Worm (Caenorhabditis elegans) whole organism, late embryonic: Measurements from ENCODE around the gene srh-281.

ENCODE experiments used
- Y22D7AL.16 ChIP-seq: sonication (generic microtip); optimal IDR thresholded peaks from 2 replicates; lab custom pipeline; 2016; ENCODE audit warnings: missing genetic modification characterization, missing compliant biosample characterization
- ahr-1 ChIP-seq: sonication (generic microtip); optimal IDR thresholded peaks from 2 replicates; lab custom pipeline; 2016; ENCODE audit warnings: missing genetic modification characterization, missing compliant biosample characterization
- ama-1 ChIP-seq: fragments of 150-350 bp; optimal IDR thresholded peaks from 2 replicates; lab custom pipeline; 2014
- ceh-22 ChIP-seq: sonication (generic microtip); optimal IDR thresholded peaks from 2 replicates; lab custom pipeline; 2017; ENCODE audit warnings: missing biosample characterization, missing genetic modification characterization
- elt-2 ChIP-seq: sonication (generic microtip); optimal IDR thresholded peaks from 2 replicates; lab custom pipeline; 2016; ENCODE audit warnings: missing genetic modification reagents, missing genetic modification characterization, missing compliant biosample characterization
- hlh-6 ChIP-seq: sonication (generic microtip); optimal IDR thresholded peaks from 2 replicates; lab custom pipeline; 2016; ENCODE audit warnings: missing genotype, missing genetic modification characterization, missing compliant biosample characterization
- nfya-1 ChIP-seq: sonication (generic microtip); optimal IDR thresholded peaks from 2 replicates; lab custom pipeline; 2017; ENCODE audit warnings: missing genetic modification characterization, mild to moderate bottlenecking, missing compliant biosample characterization, antibody characterized with exemption, moderate library complexity
- pha-4 ChIP-seq: fragments of 150-350 bp; optimal IDR thresholded peaks from 2 replicates; lab custom pipeline; 2018; ENCODE audit warnings: missing biosample characterization, missing genetic modification reagents, missing genetic modification characterization
- pqm-1 ChIP-seq: sonication (generic microtip); optimal IDR thresholded peaks from 2 replicates; lab custom pipeline; 2016; ENCODE audit warnings: missing genetic modification characterization, missing compliant biosample characterization
- tbx-2 ChIP-seq: sonication (generic microtip); optimal IDR thresholded peaks from 2 replicates; lab custom pipeline; 2016; ENCODE audit warnings: missing genetic modification characterization, missing compliant biosample characterization
- unc-3 ChIP-seq, 2 experiments: fragments of 200-800 bp in 1 of 2; sonication (Bioruptor generic) in 1 of 2; sonication (generic microtip) in 1 of 2; conservative IDR thresholded peaks in 1 of 2; optimal IDR thresholded peaks in 1 of 2; 2 replicates each; pipeline versions ENCODE4 v1.3.6 to Lab custom; 2016 to 2022; ENCODE audit warnings: missing compliant biosample characterization in 2 of 2, missing genetic modification characterization in 2 of 2, missing genetic modification reagents in 1 of 2
- unc-86 ChIP-seq: sonication (generic microtip); optimal IDR thresholded peaks from 2 replicates; lab custom pipeline; 2016; ENCODE audit warnings: missing genetic modification characterization, missing compliant biosample characterization

DNA sequence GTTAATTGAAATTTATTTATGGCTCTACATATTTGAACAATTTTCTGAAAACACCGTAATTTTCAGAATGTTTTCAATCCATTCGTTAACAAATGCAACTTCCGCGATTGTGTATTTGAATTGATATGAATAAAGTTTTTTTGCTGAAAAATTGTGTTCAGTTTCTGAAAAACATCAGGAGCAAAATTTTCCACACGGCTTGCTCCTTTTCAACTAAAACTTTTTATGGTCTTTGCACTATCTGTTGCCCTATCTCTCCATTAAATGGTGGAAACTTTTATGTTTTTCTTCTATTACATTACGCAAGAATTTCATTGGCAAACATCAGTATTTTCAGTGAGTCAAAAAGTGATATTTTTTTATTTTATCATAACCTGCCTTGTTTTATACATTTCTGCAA is 41.8 kb upstream of the srh-281 start, which contains the start of gene F10A3.4:
- TF ChIP-seq ahr-1 (tag; lab: Kevin White, UChicago) (no peak), tbx-2 (tag; lab: Kevin White, UChicago) (no peak), unc-3 (GFP tag; conservative IDR thresholded peaks at IDR 0.05; lab: Robert Waterston, UW) (no peak), unc-3 (tag; optimal IDR thresholded peaks at IDR 0.05; lab: Kevin White, UChicago) (no peak), nfya-1 (no peak), ceh-22 (no peak), ama-1 (lab: Kevin White, UChicago) (no peak), Y22D7AL.16 (tag; lab: Kevin White, UChicago) (no peak), hlh-6 (tag; lab: Kevin White, UChicago) (no peak), unc-86 (tag; lab: Kevin White, UChicago) (no peak), pha-4 (no peak), pqm-1 (tag; lab: Kevin White, UChicago) (no peak), elt-2 (no peak)
